Fruit fly (Drosophila melanogaster) whole organism: Measurements from ENCODE around the gene CG33669.

Source experiments
- CG8478 ChIP-seq: fragments of >200 bp; optimal IDR thresholded peaks from 2 replicates; lab custom pipeline; 2018; ENCODE audit warnings: inconsistent platforms
- Dll ChIP-seq: fragments of >200 bp; optimal IDR thresholded peaks from 2 replicates; lab custom pipeline; 2017
- pan ChIP-seq: fragments of >200 bp; optimal IDR thresholded peaks from 2 replicates; lab custom pipeline; 2017
- usp ChIP-seq: fragments of >200 bp; optimal IDR thresholded peaks from 2 replicates; lab custom pipeline; 2017; ENCODE audit warnings: missing biosample characterization, missing genetic modification characterization, mixed read lengths

DNA sequence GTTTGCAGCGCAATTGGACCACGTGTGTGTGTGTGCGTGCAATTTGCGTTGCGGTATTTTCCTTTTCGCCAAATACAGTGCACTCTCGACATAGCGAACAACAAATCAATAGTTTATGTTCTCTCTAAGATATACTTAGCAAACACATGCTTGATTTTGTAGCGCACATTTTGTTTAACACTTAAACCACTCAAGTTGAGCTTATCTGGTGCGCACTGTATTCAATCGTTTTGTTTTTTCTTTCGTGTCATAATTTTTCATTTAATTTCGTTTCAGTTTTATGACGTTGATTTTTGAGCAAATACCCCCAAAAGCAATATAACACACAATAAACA lies 33.6 kb downstream of the CG33669 start:
- no peak for TF ChIP-seq CG8478 (lab: Kevin White, UChicago)
- TF ChIP-seq usp (GFP tag; lab: Kevin White, UChicago): no peak
- TF ChIP-seq Dll (lab: Kevin White, UChicago): no peak
- TF ChIP-seq pan: no peak
